Worm (Caenorhabditis elegans): ENCODE results near the gene lin-7.

lin-7 gene

DNA sequence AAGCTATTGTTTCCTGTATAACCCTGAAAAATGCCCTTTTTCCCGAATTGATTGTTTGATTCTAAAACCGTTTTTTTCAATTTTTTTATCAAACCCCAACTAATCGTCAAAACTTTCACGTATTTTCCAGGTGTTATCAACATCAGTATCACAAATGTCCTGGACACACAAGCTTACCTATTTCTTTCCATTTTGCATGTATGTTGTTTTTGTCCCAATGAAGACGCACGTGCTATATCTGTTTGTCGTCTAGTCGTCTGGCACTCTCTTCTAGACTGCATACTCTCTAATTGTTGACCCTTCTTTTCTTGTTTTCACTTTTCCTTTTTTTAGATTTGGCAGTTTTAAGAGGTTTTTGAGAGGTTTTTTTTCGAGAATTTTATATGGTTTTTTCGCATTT is 52.9 kb downstream of the lin-7 start (continued):
- peak; percentile 14 to 68 for TF ChIP-seq lin-35 (GFP tag; optimal IDR thresholded peaks at IDR 0.05)
